Fruit fly (Drosophila melanogaster): ENCODE data around the gene CG12608.

DNA sequence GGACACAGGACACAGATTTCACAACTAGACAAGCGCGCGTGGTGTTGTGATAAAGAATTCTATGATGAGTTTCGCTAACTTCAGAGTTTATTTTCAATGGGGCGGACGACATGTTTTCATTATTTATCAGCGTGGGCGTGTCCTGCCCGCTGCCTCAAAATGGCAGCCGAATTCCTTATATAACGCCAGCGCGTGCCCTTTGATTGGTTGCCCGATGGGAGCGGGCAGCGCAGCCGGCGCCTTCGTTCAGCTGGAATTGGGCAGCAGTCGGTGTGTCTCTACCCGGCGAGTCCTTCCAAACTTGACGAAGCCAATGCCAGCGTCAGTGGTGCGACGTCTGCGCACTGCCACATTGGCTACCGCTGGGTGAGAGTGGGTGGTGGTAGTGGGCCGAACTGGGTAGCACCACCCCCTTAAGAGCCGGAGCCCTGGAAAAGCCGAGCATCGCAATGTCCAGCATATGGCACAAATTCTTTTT, 34.6 kb upstream of the CG12608 start, which contains the start of gene acj6:
- TF ChIP-seq Myc (optimal IDR thresholded peaks at IDR 0.05) (no peak), insv (optimal IDR thresholded peaks at IDR 0.05) (no peak), h (optimal IDR thresholded peaks at IDR 0.05) (no peak)
